Fruit fly (Drosophila melanogaster) whole organism, embryonic: ENCODE results near the gene CG9114.
A peak's percentile ranks its signal among the peaks of the same experiment; 100 is the strongest.

Source experiments
- CG2712 ChIP-seq: fragments of 200-800 bp; optimal IDR thresholded peaks from 3 replicates; lab custom pipeline; 2019; ENCODE audit warnings: missing biosample characterization, mild to moderate bottlenecking, missing genetic modification characterization, moderate library complexity
- mam ChIP-seq: fragments of 200-800 bp; sonication (Bioruptor generic); optimal IDR thresholded peaks from 3 replicates; lab custom pipeline; 2016; ENCODE audit warnings: missing biosample characterization, missing genetic modification characterization
- pan ChIP-seq, 4 experiments: fragments of >200 bp in 3 of 4; fragments of 200-800 bp in 1 of 4; sonication (Bioruptor generic) in 1 of 4; optimal IDR thresholded peaks in 3 of 4; IDR thresholded peaks in 1 of 4; 2 replicates each; pipeline versions ENCODE4 v1.3.6 to Lab custom; 2017 to 2022; ENCODE audit warnings: missing biosample characterization in 2 of 4, missing genetic modification characterization in 2 of 4, mixed read lengths in 1 of 4
- run ChIP-seq: fragments of 200-800 bp; sonication (Bioruptor generic); optimal IDR thresholded peaks from 3 replicates; lab custom pipeline; 2018; ENCODE audit warnings: missing biosample characterization, mild to moderate bottlenecking, missing genetic modification characterization

dm6 chrX:15319290-15319689 lies 13.7 kb downstream of the CG9114 start, which contains the start of gene Top1:
- TF ChIP-seq run (no peak), pan (optimal IDR thresholded peaks at IDR 0.05; lab: Kevin White, UChicago) (no peak), pan (GFP tag; optimal IDR thresholded peaks at IDR 0.05 in 1 of 2, IDR thresholded peaks at IDR 0.05 in 1 of 2) (no peak), mam (GFP tag; lab: Kevin White, UChicago) (peak; percentile 64), CG2712 (tag; lab: Kevin White, UChicago) (peak; percentile 37)
